Fruit fly (Drosophila melanogaster) whole organism, pupa: ENCODE data around the gene Idua.

Source experiments
- CG10348 ChIP-seq: fragments of 200-800 bp; sonication (Bioruptor generic); IDR thresholded peaks from 2 replicates; pipeline ENCODE4 v1.3.6; 2022; ENCODE audit warnings: missing biosample characterization, missing genetic modification characterization
- CG12605 ChIP-seq: fragments of 200-800 bp; sonication (Bioruptor generic); IDR thresholded peaks from 2 replicates; pipeline ENCODE4 v1.3.6; 2022; ENCODE audit warnings: missing biosample characterization, missing genetic modification characterization
- CG13204 ChIP-seq: fragments of 200-800 bp; sonication (Bioruptor generic); optimal IDR thresholded peaks from 2 replicates; lab custom pipeline; 2018; ENCODE audit warnings: missing biosample characterization, mild to moderate bottlenecking, missing genetic modification characterization, moderate library complexity
- CG14655 ChIP-seq: fragments of 200-800 bp; sonication (Bioruptor generic); optimal IDR thresholded peaks from 3 replicates; lab custom pipeline; 2017; ENCODE audit warnings: mild to moderate bottlenecking, missing biosample characterization, missing genetic modification reagents, missing genetic modification characterization
- CG15710 ChIP-seq: fragments of 200-800 bp; sonication (Bioruptor generic); optimal IDR thresholded peaks from 2 replicates; lab custom pipeline; 2018; ENCODE audit warnings: missing biosample characterization, mild to moderate bottlenecking, missing genetic modification characterization, moderate library complexity
- CG17806 ChIP-seq: fragments of 200-800 bp; sonication (Bioruptor generic); optimal IDR thresholded peaks from 2 replicates; lab custom pipeline; 2018; ENCODE audit warnings: missing biosample characterization, mild to moderate bottlenecking, missing genetic modification characterization, moderate library complexity
- CG32121 ChIP-seq: fragments of 200-800 bp; sonication (Bioruptor generic); IDR thresholded peaks from 2 replicates; pipeline ENCODE4 v1.3.6; 2022; ENCODE audit warnings: missing biosample characterization, missing genetic modification characterization
- CG34367 ChIP-seq: fragments of 200-800 bp; sonication (Bioruptor generic); optimal IDR thresholded peaks from 2 replicates; lab custom pipeline; 2018; ENCODE audit warnings: missing biosample characterization, mild to moderate bottlenecking, missing genetic modification characterization
- CG4496 ChIP-seq: fragments of 200-800 bp; sonication (Bioruptor generic); IDR thresholded peaks from 3 replicates; pipeline ENCODE4 v1.3.6; 2022; ENCODE audit warnings: missing biosample characterization, missing genetic modification characterization
- CG8159 ChIP-seq: fragments of 200-800 bp; sonication (Bioruptor generic); optimal IDR thresholded peaks from 3 replicates; lab custom pipeline; 2018; ENCODE audit warnings: missing biosample characterization, mild to moderate bottlenecking, missing genetic modification characterization, moderate library complexity
- CG8301 ChIP-seq: fragments of 200-800 bp; sonication (Bioruptor generic); optimal IDR thresholded peaks from 2 replicates; lab custom pipeline; 2018; ENCODE audit warnings: missing biosample characterization, mild to moderate bottlenecking, missing genetic modification characterization
- CG9948 ChIP-seq: fragments of 200-800 bp; sonication (Bioruptor generic); optimal IDR thresholded peaks from 2 replicates; lab custom pipeline; 2018; ENCODE audit warnings: missing biosample characterization, mild to moderate bottlenecking, missing genetic modification characterization, moderate library complexity
- D1 ChIP-seq: fragments of 200-800 bp; sonication (Bioruptor generic); optimal IDR thresholded peaks from 2 replicates; lab custom pipeline; 2018; ENCODE audit warnings: missing biosample characterization, mild to moderate bottlenecking, missing genetic modification characterization, moderate library complexity
- EcR ChIP-seq: fragments of 200-800 bp; sonication (Bioruptor generic); optimal IDR thresholded peaks from 3 replicates; lab custom pipeline; 2019; ENCODE audit warnings: missing biosample characterization, missing genetic modification characterization, mild to moderate bottlenecking, moderate library complexity, missing genetic modification reagents
- Ets98B ChIP-seq: fragments of 200-800 bp; sonication (Bioruptor generic); IDR thresholded peaks from 2 replicates; pipeline ENCODE4 v1.3.6; 2022; ENCODE audit warnings: missing biosample characterization, missing genetic modification characterization
- Pif1A ChIP-seq: fragments of 200-800 bp; sonication (Bioruptor generic); optimal IDR thresholded peaks from 3 replicates; lab custom pipeline; 2016; ENCODE audit warnings: missing biosample characterization, missing genetic modification characterization
- Pif1B ChIP-seq: fragments of 200-800 bp; sonication (Bioruptor generic); optimal IDR thresholded peaks from 3 replicates; lab custom pipeline; 2016; ENCODE audit warnings: missing biosample characterization, missing genetic modification characterization
- Snoo ChIP-seq: fragments of 200-800 bp; sonication (Bioruptor generic); optimal IDR thresholded peaks from 3 replicates; lab custom pipeline; 2017; ENCODE audit warnings: missing biosample characterization, mild to moderate bottlenecking, missing genetic modification characterization, inconsistent platforms
- fd96Ca ChIP-seq: fragments of 200-800 bp; sonication (Bioruptor generic); IDR thresholded peaks from 3 replicates; pipeline ENCODE4 v1.3.6; 2022; ENCODE audit warnings: missing biosample characterization, missing genetic modification characterization
- gl ChIP-seq: fragments of 200-800 bp; sonication (Bioruptor generic); optimal IDR thresholded peaks from 2 replicates; lab custom pipeline; 2018; ENCODE audit warnings: missing biosample characterization, mild to moderate bottlenecking, missing genetic modification characterization
- rn ChIP-seq: fragments of 200-800 bp; sonication (Bioruptor generic); IDR thresholded peaks from 2 replicates; pipeline ENCODE4 v1.3.6; 2022; ENCODE audit warnings: missing biosample characterization, missing genetic modification characterization

Idua gene

dm6 chr2L:11067970-11068369, 44.9 kb downstream of the Idua start:
- TF ChIP-seq rn (GFP tag; lab: Robert Waterston, UW) (no peak), Pif1B (peak; percentile 13)

- TF ChIP-seq CG32121 (GFP tag; lab: Robert Waterston, UW), result 0 out of 2 replicates have a peak, but pooled peaks have one; percentile 19
- TF ChIP-seq CG34367, result peak; percentile 43
- TF ChIP-seq Pif1A, result peak; percentile 58
- peak; percentile 49 for TF ChIP-seq CG15710 (tag; lab: Kevin White, UChicago)
- TF ChIP-seq CG9948 (tag; lab: Kevin White, UChicago), result peak; percentile 18
- peak; percentile 38 for TF ChIP-seq Snoo (tag; lab: Kevin White, UChicago)
- TF ChIP-seq CG10348 (GFP tag; lab: Robert Waterston, UW), result no peak
- TF ChIP-seq CG4496, result peak; percentile 62; the same call in 1 of the 3 replicates
- TF ChIP-seq D1 (tag; lab: Kevin White, UChicago), result peak; percentile 31
- peak; percentile 50 for TF ChIP-seq CG8301 (tag; lab: Kevin White, UChicago)
- TF ChIP-seq Pif1B, result peak; percentile 70
- peak; percentile 50 for TF ChIP-seq gl (tag; lab: Kevin White, UChicago)
- TF ChIP-seq CG8159 (tag; lab: Kevin White, UChicago), result peak; percentile 68
- TF ChIP-seq rn (GFP tag; lab: Robert Waterston, UW), result no peak
- peak; percentile 73 for TF ChIP-seq Ets98B
- TF ChIP-seq CG12605 (GFP tag; lab: Robert Waterston, UW), result peak; percentile 84
- TF ChIP-seq CG17806 (tag; lab: Kevin White, UChicago), result peak; percentile 57
- TF ChIP-seq EcR (GFP tag; lab: Kevin White, UChicago), result peak; percentile 58
- TF ChIP-seq CG14655 (GFP tag; lab: Kevin White, UChicago), result peak; percentile 59
- no peak; the same call in 2 of the 3 replicates for TF ChIP-seq fd96Ca (GFP tag; lab: Robert Waterston, UW)
- TF ChIP-seq CG13204, result peak; percentile 54
These were observed 45.9 kb downstream of the Idua start, which contains the start of gene Samuel for dm6 chr2L:11066887-11067459. Gene Samuel, minus strand, starts transcription at chr2L:11066998.

- TF ChIP-seq CG10348 (GFP tag; lab: Robert Waterston, UW), result no peak
- TF ChIP-seq EcR (GFP tag; lab: Kevin White, UChicago), result no peak
- TF ChIP-seq D1 (tag; lab: Kevin White, UChicago), result peak; percentile 11
- peak; percentile 48 for TF ChIP-seq CG8159 (tag; lab: Kevin White, UChicago)
- TF ChIP-seq CG17806 (tag; lab: Kevin White, UChicago), result peak; percentile 15
- peak; percentile 51 for TF ChIP-seq CG14655 (GFP tag; lab: Kevin White, UChicago)
- no peak for TF ChIP-seq CG13204
- TF ChIP-seq gl (tag; lab: Kevin White, UChicago), result no peak
- TF ChIP-seq rn (GFP tag; lab: Robert Waterston, UW), result no peak
- TF ChIP-seq Pif1B, result no peak
- TF ChIP-seq Pif1A, result peak; percentile 64
- TF ChIP-seq CG4496, result peak; percentile 51; the same call in 2 of the 3 replicates
- TF ChIP-seq CG8301 (tag; lab: Kevin White, UChicago), result peak; percentile 36
- peak; percentile 42 for TF ChIP-seq CG9948 (tag; lab: Kevin White, UChicago)
- no peak for TF ChIP-seq CG12605 (GFP tag; lab: Robert Waterston, UW)
- no peak for TF ChIP-seq fd96Ca (GFP tag; lab: Robert Waterston, UW)
- TF ChIP-seq CG34367, result no peak
- TF ChIP-seq Snoo (tag; lab: Kevin White, UChicago), result peak; percentile 40
- TF ChIP-seq Ets98B, result peak; percentile 26; the same call in 1 of the 2 replicates
- TF ChIP-seq CG15710 (tag; lab: Kevin White, UChicago), result peak; percentile 36
- TF ChIP-seq CG32121 (GFP tag; lab: Robert Waterston, UW), result 0 out of 2 replicates have a peak, but pooled peaks have one; percentile 55
These were observed 46.7 kb downstream of the Idua start for dm6 chr2L:11065932-11066823.

DNA sequence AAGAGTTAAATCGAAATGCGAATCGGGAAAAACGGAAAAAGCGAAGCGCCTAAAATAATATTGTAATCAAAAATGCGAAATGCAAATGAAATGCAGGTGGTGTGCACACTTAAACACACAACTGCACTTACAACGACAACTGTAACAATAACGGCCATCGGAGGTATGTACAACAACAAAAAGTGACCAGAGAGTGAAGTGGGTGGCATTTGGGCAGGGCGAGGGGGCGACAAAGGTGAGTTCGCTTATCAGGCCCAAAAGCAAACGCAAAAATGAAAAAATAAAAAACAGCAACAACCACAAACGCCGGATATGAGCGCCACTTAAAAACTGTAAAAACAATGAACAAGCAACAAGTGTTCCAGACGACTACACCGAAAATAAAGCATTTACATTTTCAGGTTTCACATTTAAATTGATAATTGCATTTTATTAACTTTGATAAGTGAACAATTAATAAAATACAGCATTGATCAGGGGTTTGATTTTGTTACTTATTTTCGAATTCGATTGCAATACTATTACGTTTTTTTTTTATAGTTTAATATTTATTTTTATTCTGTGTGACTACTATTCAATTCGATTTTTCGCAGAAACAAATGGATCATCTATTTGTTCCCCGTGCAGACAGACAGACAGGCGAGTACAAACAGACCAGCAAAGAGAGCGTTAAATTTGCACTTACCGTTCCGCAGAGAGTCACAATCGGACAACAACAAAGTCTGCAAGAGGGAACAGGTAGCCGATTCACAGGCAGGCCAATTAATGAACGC, 47.6 kb downstream of the Idua start:
- peak; percentile 28 for TF ChIP-seq CG8301 (tag; lab: Kevin White, UChicago)
- TF ChIP-seq CG12605 (GFP tag; lab: Robert Waterston, UW), result peak; percentile 71
- TF ChIP-seq EcR (GFP tag; lab: Kevin White, UChicago), result no peak
- TF ChIP-seq Pif1A, result peak; percentile 24
- no peak for TF ChIP-seq D1 (tag; lab: Kevin White, UChicago)
- TF ChIP-seq CG17806 (tag; lab: Kevin White, UChicago), result peak; percentile 34
- no peak for TF ChIP-seq rn (GFP tag; lab: Robert Waterston, UW)
- peak; percentile 74; the same call in 2 of the 3 replicates for TF ChIP-seq CG4496
- TF ChIP-seq CG34367, result peak; percentile 27
- peak; percentile 51 for TF ChIP-seq CG9948 (tag; lab: Kevin White, UChicago)
- TF ChIP-seq Snoo (tag; lab: Kevin White, UChicago), result peak; percentile 61
- no peak for TF ChIP-seq fd96Ca (GFP tag; lab: Robert Waterston, UW)
- TF ChIP-seq Pif1B, result peak; percentile 53
- TF ChIP-seq CG8159 (tag; lab: Kevin White, UChicago), result peak; percentile 63
- peak; percentile 66 for TF ChIP-seq Ets98B
- peak; percentile 62 for TF ChIP-seq CG15710 (tag; lab: Kevin White, UChicago)
- no peak for TF ChIP-seq CG10348 (GFP tag; lab: Robert Waterston, UW)
- no peak for TF ChIP-seq gl (tag; lab: Kevin White, UChicago)
- TF ChIP-seq CG13204, result no peak
- peak; percentile 39 for TF ChIP-seq CG14655 (GFP tag; lab: Kevin White, UChicago)
- TF ChIP-seq CG32121 (GFP tag; lab: Robert Waterston, UW), result peak; percentile 70
- TF ChIP-seq, all 21 proteins: peak for 14
